Fruit fly (Drosophila melanogaster) whole organism, adult: Measurements from ENCODE around the gene CCT2.

Experiments
- CG1620 ChIP-seq: fragments of 200-800 bp; sonication (Bioruptor generic); optimal IDR thresholded peaks from 2 replicates; lab custom pipeline; 2016; ENCODE audit warnings: missing biosample characterization, missing genetic modification characterization
- CG7101 ChIP-seq: fragments of 200-800 bp; sonication (Bioruptor generic); optimal IDR thresholded peaks from 2 replicates; lab custom pipeline; 2018; ENCODE audit warnings: missing biosample characterization, mild to moderate bottlenecking, missing genetic modification characterization, moderate library complexity
- kay ChIP-seq: fragments of 200-800 bp; sonication (Bioruptor generic); peaks from one replicate; lab custom pipeline; 2016; ENCODE audit warnings: missing biosample characterization, missing genetic modification characterization, borderline replicate concordance
- toe ChIP-seq: fragments of 200-800 bp; sonication (Bioruptor generic); optimal IDR thresholded peaks from 2 replicates; lab custom pipeline; 2016; ENCODE audit warnings: missing biosample characterization, missing genetic modification characterization

- TF ChIP-seq CG7101, result no peak
- TF ChIP-seq CG1620, result no peak
- TF ChIP-seq kay (GFP tag; lab: Kevin White, UChicago), result peak; percentile 70
- TF ChIP-seq toe (GFP tag; lab: Kevin White, UChicago), result no peak
Observed at dm6 chrX:9090057-9090358, 695 bp downstream of the CCT2 start.
